Fruit fly (Drosophila melanogaster): ENCODE measurements around the gene CG9123.
A peak's percentile ranks its signal among the peaks of the same experiment; 100 is the strongest.

CG9123 gene

dm6 chrX:15298298-15299069, 43.4 kb downstream of the CG9123 start (continued):
- TF ChIP-seq CG6813 (GFP tag; optimal IDR thresholded peaks at IDR 0.05) (peak; percentile 96), CG4328 (GFP tag; optimal IDR thresholded peaks at IDR 0.05) (peak; percentile 97), grau (tag; optimal IDR thresholded peaks at IDR 0.05) (peak; percentile 98), slp2 (GFP tag; optimal IDR thresholded peaks at IDR 0.05) (peak; percentile 65), CG11398 (GFP tag; optimal IDR thresholded peaks at IDR 0.05) (no peak), hb (GFP tag; IDR thresholded peaks at IDR 0.05; ENCODE audit: partially characterized antibody) (no peak), Adf1 (GFP tag; IDR thresholded peaks at IDR 0.05) (peak; percentile 95), CG10147 (GFP tag; optimal IDR thresholded peaks at IDR 0.05) (peak; percentile 98), ci (GFP tag; IDR thresholded peaks at IDR 0.05) (peak; percentile 94), sima (GFP tag; optimal IDR thresholded peaks at IDR 0.05) (peak; percentile 39), Usf (GFP tag; optimal IDR thresholded peaks at IDR 0.05) (peak; percentile 96), zfh1 (GFP tag; IDR thresholded peaks at IDR 0.05) (peak; percentile 93), CG8359 (GFP tag; optimal IDR thresholded peaks at IDR 0.05; ENCODE audit: borderline replicate concordance) (peak; percentile 91), Pdp1 (GFP tag; optimal IDR thresholded peaks at IDR 0.05) (peak; percentile 80 to 82), unpg (GFP tag; optimal IDR thresholded peaks at IDR 0.05) (peak; percentile 97), CG8944 (GFP tag; optimal IDR thresholded peaks at IDR 0.05) (peak; percentile 59), Drgx (GFP tag; IDR thresholded peaks at IDR 0.05) (peak; percentile 95), gem (tag; optimal IDR thresholded peaks at IDR 0.05) (peak; percentile 99), CG18599 (GFP tag; optimal IDR thresholded peaks at IDR 0.05) (peak; percentile 98), CHES-1-like (GFP tag; optimal IDR thresholded peaks at IDR 0.05) (peak; percentile 70), cas (GFP tag; IDR thresholded peaks at IDR 0.05) (peak; percentile 92), slou (GFP tag; optimal IDR thresholded peaks at IDR 0.05) (peak; percentile 97), unc-4 (GFP tag; IDR thresholded peaks at IDR 0.05; ENCODE audit: partially characterized antibody) (0 out of 2 replicates have a peak, but pooled peaks have one; percentile 24), CG1603 (tag; optimal IDR thresholded peaks at IDR 0.05) (peak; percentile 65), B-H1 (GFP tag; IDR thresholded peaks at IDR 0.05) (peak; percentile 95), Mes4 (GFP tag; optimal IDR thresholded peaks at IDR 0.05) (peak; percentile 52), NC2β (GFP tag; optimal IDR thresholded peaks at IDR 0.05) (peak; percentile 46), usp (GFP tag; optimal IDR thresholded peaks at IDR 0.05) (no peak), Taf1 (GFP tag; IDR thresholded peaks at IDR 0.05) (peak; percentile 95), Gug (GFP tag; IDR thresholded peaks at IDR 0.05) (peak; percentile 95), hth (optimal IDR thresholded peaks at IDR 0.05) (no peak), CG12236 (GFP tag; optimal IDR thresholded peaks at IDR 0.05) (peak; percentile 11), Blimp-1 (GFP tag; optimal IDR thresholded peaks at IDR 0.05) (peak; percentile 96), CG7987 (GFP tag; optimal IDR thresholded peaks at IDR 0.05) (peak; percentile 86), CG7372 (GFP tag; IDR thresholded peaks at IDR 0.05) (peak; percentile 97), CG2875 (GFP tag; optimal IDR thresholded peaks at IDR 0.05) (peak; percentile 93), CG3163 (GFP tag; optimal IDR thresholded peaks at IDR 0.05) (peak; percentile 57), CG6791 (GFP tag; IDR thresholded peaks at IDR 0.05; ENCODE audit: partially characterized antibody) (no peak), Dfd (GFP tag; optimal IDR thresholded peaks at IDR 0.05) (peak in 1 of 2 experiments; percentile 43), Dp (GFP tag; optimal IDR thresholded peaks at IDR 0.05) (peak; percentile 26), btn (GFP tag; optimal IDR thresholded peaks at IDR 0.05) (no peak), HLH3B (GFP tag; IDR thresholded peaks at IDR 0.05) (peak; percentile 97), Optix (GFP tag; IDR thresholded peaks at IDR 0.05) (peak; percentile 90), CG1602 (GFP tag; optimal IDR thresholded peaks at IDR 0.05) (peak; percentile 96), HLHmδ (GFP tag; optimal IDR thresholded peaks at IDR 0.05) (peak; percentile 5), Myb (GFP tag; optimal IDR thresholded peaks at IDR 0.05) (peak; percentile 38), CG34376 (GFP tag; optimal IDR thresholded peaks at IDR 0.05) (peak; percentile 98), ttk (GFP tag; IDR thresholded peaks at IDR 0.05) (peak; percentile 97), ERR (GFP tag; optimal IDR thresholded peaks at IDR 0.05) (no peak)

Data from whole organism, embryonic.